Worm (Caenorhabditis elegans) whole organism, early embryonic: ENCODE data around the gene H20J04.6.

Experiments used
- B0310.2 ChIP-seq: sonication (generic microtip); optimal IDR thresholded peaks from 2 replicates; lab custom pipeline; 2016; ENCODE audit warnings: mild to moderate bottlenecking, missing genetic modification characterization, missing compliant biosample characterization
- F13C5.2 ChIP-seq: sonication (generic microtip); optimal IDR thresholded peaks from 2 replicates; lab custom pipeline; 2017; ENCODE audit warnings: mild to moderate bottlenecking, missing genetic modification characterization, inconsistent platforms, missing compliant biosample characterization
- aly-1 ChIP-seq: sonication (generic microtip); optimal IDR thresholded peaks from 2 replicates; lab custom pipeline; 2016; ENCODE audit warnings: missing genetic modification characterization, missing compliant biosample characterization
- ama-1 ChIP-seq: fragments of 150-350 bp; optimal IDR thresholded peaks from 2 replicates; lab custom pipeline; 2014
- ceh-13 ChIP-seq: fragments of 200-800 bp; sonication (Bioruptor generic); optimal IDR thresholded peaks from 2 replicates; lab custom pipeline; 2018; ENCODE audit warnings: mild to moderate bottlenecking, missing genetic modification characterization, missing compliant biosample characterization
- ceh-36 ChIP-seq: sonication (generic microtip); optimal IDR thresholded peaks from 2 replicates; lab custom pipeline; 2016; ENCODE audit warnings: missing genetic modification characterization, inconsistent platforms, missing compliant biosample characterization
- ets-7 ChIP-seq: sonication (generic microtip); optimal IDR thresholded peaks from 2 replicates; lab custom pipeline; 2016; ENCODE audit warnings: missing genotype, missing genetic modification characterization, missing compliant biosample characterization
- flt-1 ChIP-seq: fragments of 200-800 bp; sonication (Bioruptor generic); IDR thresholded peaks from 2 replicates; pipeline ENCODE4 v1.3.6; 2022; ENCODE audit warnings: missing genetic modification characterization, missing compliant biosample characterization
- hmbx-1 ChIP-seq: sonication (generic microtip); optimal IDR thresholded peaks from 2 replicates; lab custom pipeline; 2016; ENCODE audit warnings: mild to moderate bottlenecking, missing genetic modification characterization, missing compliant biosample characterization
- hmg-4 ChIP-seq: fragments of 200-800 bp; sonication (Bioruptor generic); optimal IDR thresholded peaks from 2 replicates; lab custom pipeline; 2018; ENCODE audit warnings: mild to moderate bottlenecking, missing genetic modification characterization, missing compliant biosample characterization
- hnd-1 ChIP-seq: sonication (generic microtip); optimal IDR thresholded peaks from 2 replicates; lab custom pipeline; 2016; ENCODE audit warnings: missing genetic modification characterization, missing compliant biosample characterization
- pes-1 ChIP-seq: fragments of 200-800 bp; sonication (Bioruptor generic); IDR thresholded peaks from 2 replicates; pipeline ENCODE4 v1.3.6; 2022; ENCODE audit warnings: missing genetic modification reagents, missing genetic modification characterization, missing compliant biosample characterization
- scrt-1 ChIP-seq: fragments of 200-800 bp; sonication (Bioruptor generic); IDR thresholded peaks from 2 replicates; pipeline ENCODE4 v1.3.6; 2022; ENCODE audit warnings: missing genetic modification characterization, missing compliant biosample characterization
- sea-1 ChIP-seq: fragments of 200-800 bp; sonication (Bioruptor generic); conservative IDR thresholded peaks from 2 replicates; pipeline ENCODE4 v1.3.6; 2022; ENCODE audit warnings: missing genetic modification characterization, missing compliant biosample characterization
- tbx-11 ChIP-seq: fragments of 200-800 bp; sonication (Bioruptor generic); IDR thresholded peaks from 2 replicates; pipeline ENCODE4 v1.3.6; 2022; ENCODE audit warnings: missing genetic modification characterization, missing compliant biosample characterization
- tbx-37 ChIP-seq: fragments of 200-800 bp; sonication (Bioruptor generic); conservative IDR thresholded peaks from 2 replicates; pipeline ENCODE4 v1.3.6; 2022; ENCODE audit warnings: missing genetic modification reagents, missing genetic modification characterization, missing compliant biosample characterization
- tra-4 ChIP-seq: sonication (generic microtip); optimal IDR thresholded peaks from 2 replicates; lab custom pipeline; 2017; ENCODE audit warnings: missing genetic modification characterization, missing compliant biosample characterization

H20J04.6 gene

DNA sequence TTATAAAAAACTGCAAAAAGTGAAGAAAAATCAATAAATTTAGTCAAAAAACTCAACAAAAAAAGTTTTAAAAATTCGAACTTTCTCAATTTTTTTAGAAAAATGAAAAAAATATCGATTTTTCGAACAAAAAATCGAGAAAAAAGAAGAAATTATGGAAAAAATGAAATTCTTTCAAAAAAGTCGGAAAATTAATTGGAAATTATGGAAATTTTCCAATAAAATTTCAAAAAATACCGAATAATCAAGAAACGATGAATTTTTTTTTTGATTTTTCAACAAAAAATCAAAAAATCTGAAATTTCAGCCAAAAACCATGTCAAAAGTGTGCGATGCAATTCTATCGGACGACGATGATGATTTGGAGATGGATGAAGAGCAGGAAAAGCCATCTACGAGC lies 5.7 kb downstream of the H20J04.6 start, which contains the start of gene H20J04.4:
TSS of gene H20J04.4 (plus strand) at position 301 of the 400 bp plus-strand sequence.
- no peak for TF ChIP-seq hmg-4 (GFP tag; lab: Kevin White, UChicago)
- TF ChIP-seq sea-1: no peak

DNA sequence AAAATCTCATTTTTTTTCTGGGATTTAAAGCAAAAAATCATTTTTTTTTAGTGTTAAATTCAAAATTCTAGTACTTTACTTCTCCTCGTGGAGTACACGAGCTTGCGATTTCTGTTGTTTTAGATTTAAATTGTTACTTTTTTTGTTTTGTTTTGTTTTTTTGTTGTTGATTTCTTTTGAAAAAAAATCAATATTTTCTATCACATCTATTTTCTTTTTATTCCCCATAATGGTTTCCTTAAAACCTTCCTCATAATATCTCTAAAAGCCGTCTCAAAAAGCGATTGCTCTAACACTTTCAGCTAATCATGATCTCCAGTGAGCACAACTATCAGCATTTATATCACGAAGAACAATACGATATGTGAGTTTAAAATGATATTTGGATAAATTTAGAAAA lies 11.4 kb downstream of the H20J04.6 start, which contains the start of gene madf-3:
TSS of gene madf-3 (plus strand) at position 301 of the 400 bp plus-strand sequence.
- TF ChIP-seq ceh-36 (no peak), B0310.2 (no peak)

DNA sequence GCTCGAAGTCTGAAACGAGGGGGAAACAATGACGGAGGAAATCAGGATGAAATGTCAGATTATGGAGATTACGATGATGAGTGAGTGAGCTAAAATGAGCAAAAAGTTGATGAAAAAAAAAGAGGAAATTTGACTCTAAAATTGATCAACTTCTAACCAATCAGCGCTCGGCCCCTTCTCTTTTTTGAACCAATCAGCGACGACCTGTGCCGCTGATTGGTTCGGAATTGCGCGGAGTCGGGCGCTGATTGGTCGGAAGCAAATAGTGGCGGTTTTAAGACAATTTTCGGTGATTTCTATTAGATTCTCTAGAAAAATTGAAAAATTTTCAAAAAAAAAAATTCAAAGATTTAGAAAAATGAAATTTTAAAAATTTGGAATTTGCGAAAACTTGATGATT lies 14.7 kb downstream of the H20J04.6 start:
- no peak for TF ChIP-seq flt-1 (GFP tag; lab: Robert Waterston, UW)

DNA sequence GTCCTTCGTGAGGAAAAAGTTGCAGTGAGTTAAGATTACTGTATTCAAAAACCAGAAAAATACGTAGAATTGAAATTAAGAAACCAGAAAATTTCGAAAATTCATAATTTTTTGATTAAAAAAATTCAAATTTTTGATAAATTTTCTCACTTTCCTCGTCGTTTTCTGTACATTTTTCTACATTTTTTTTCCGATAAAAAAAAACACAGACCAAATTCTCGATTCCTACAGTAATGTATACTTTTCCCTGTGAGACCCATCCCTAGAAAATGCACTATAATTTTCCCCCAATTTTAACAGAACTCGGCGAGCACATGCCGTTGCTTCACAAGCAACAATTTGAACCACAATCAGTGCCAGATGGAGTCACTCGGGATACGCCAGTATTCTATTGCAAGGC lies 16.8 kb downstream of the H20J04.6 start, which contains the start of gene athp-2:
TSS of gene athp-2 (plus strand) at position 301 of the 400 bp plus-strand sequence.
- TF ChIP-seq scrt-1 (GFP tag; lab: Robert Waterston, UW): no peak
- TF ChIP-seq B0310.2: no peak
- no peak for TF ChIP-seq tbx-11 (GFP tag; lab: Robert Waterston, UW)
- no peak for TF ChIP-seq ets-7 (tag; lab: Kevin White, UChicago)
- no peak for TF ChIP-seq sea-1
- no peak for TF ChIP-seq ama-1 (lab: Kevin White, UChicago)
- no peak for TF ChIP-seq F13C5.2
- TF ChIP-seq tra-4 (tag; lab: Kevin White, UChicago): no peak
- no peak for TF ChIP-seq ceh-13 (GFP tag; lab: Kevin White, UChicago)
- no peak for TF ChIP-seq pes-1 (GFP tag; lab: Robert Waterston, UW)

DNA sequence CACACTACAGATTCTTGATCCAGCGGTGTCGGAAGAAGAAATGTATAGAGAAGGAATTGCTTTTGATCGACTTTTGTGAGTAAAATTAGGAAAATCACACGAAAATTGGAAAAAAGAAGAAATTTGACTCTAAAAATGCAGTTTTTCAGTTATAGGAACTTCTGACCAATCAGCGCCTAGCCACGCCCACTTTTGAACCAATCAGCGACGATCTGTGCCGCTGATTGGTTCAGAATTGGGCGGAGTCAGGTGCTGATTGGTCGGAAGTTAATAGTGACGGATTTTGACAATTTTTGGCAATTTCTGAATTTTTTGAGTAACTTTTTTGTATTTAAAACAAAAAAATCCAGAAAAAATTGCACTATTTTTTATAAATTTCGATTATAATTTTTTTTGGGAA lies 18.4 kb downstream of the H20J04.6 start:
- TF ChIP-seq hmg-4 (GFP tag; lab: Kevin White, UChicago): no peak
- TF ChIP-seq tra-4 (tag; lab: Kevin White, UChicago): no peak
- TF ChIP-seq scrt-1 (GFP tag; lab: Robert Waterston, UW): no peak
- no peak for TF ChIP-seq ceh-13 (GFP tag; lab: Kevin White, UChicago)
- no peak for TF ChIP-seq hnd-1 (tag; lab: Kevin White, UChicago)
- TF ChIP-seq hmbx-1 (tag; lab: Kevin White, UChicago): no peak
- no peak for TF ChIP-seq ets-7 (tag; lab: Kevin White, UChicago)
- TF ChIP-seq tbx-11 (GFP tag; lab: Robert Waterston, UW): no peak
- no peak for TF ChIP-seq B0310.2
- TF ChIP-seq ceh-36: no peak
- no peak for TF ChIP-seq sea-1
- no peak for TF ChIP-seq ama-1 (lab: Kevin White, UChicago)
- no peak for TF ChIP-seq aly-1 (tag; lab: Kevin White, UChicago)
- TF ChIP-seq flt-1 (GFP tag; lab: Robert Waterston, UW): no peak
- no peak for TF ChIP-seq pes-1 (GFP tag; lab: Robert Waterston, UW)
- no peak for TF ChIP-seq tbx-37 (GFP tag; lab: Robert Waterston, UW)
- no peak for TF ChIP-seq F13C5.2

DNA sequence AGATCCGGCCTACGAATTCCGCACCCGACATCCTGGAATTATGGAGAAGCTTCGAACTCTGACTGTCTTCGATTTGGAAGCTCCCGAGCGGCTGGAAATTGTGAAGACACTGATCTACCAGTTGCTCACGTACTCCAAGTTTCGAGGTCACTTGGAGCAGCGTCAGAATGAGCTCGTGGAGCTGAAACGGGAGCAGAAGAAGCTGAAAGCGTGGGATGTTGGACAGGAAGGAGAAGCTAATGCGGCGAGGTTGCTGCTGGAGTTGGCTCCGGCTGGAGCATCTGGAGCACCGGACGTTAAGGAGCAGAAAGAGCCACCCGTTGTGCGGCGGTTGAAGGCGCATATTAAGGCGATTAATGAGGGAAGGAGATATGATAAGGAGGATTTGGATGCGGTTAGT lies 21.3 kb downstream of the H20J04.6 start:
- no peak for TF ChIP-seq pes-1 (GFP tag; lab: Robert Waterston, UW)
- no peak for TF ChIP-seq ama-1 (lab: Kevin White, UChicago)
- TF ChIP-seq tbx-11 (GFP tag; lab: Robert Waterston, UW): no peak
- TF ChIP-seq flt-1 (GFP tag; lab: Robert Waterston, UW): no peak
- no peak for TF ChIP-seq hnd-1 (tag; lab: Kevin White, UChicago)
- TF ChIP-seq ceh-36: no peak
- no peak for TF ChIP-seq ceh-13 (GFP tag; lab: Kevin White, UChicago)
- TF ChIP-seq F13C5.2: no peak
- no peak for TF ChIP-seq scrt-1 (GFP tag; lab: Robert Waterston, UW)
- TF ChIP-seq aly-1 (tag; lab: Kevin White, UChicago): no peak
- no peak for TF ChIP-seq tra-4 (tag; lab: Kevin White, UChicago)
- TF ChIP-seq hmg-4 (GFP tag; lab: Kevin White, UChicago): no peak
- no peak for TF ChIP-seq hmbx-1 (tag; lab: Kevin White, UChicago)
- TF ChIP-seq B0310.2: no peak

DNA sequence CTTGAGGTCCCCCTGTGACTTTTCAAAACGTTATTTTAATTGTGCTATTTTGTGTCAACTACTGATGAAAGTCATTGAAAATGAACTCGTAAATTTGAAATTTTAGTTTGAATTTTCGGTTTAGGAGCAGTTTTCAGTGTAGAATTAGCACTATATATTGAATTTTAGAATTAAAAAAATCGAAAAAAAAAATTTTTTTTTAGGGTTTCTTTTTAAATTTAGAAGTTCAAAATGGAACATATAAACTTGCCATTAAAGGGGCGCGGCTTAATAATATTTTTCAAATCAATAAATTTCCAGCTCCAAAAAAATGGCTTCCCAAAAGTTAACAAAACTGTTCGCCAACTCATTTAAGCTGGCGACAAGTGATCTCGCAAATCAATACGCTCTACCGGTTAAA lies 27.8 kb downstream of the H20J04.6 start, which contains the start of gene H20J04.9:
TSS of gene H20J04.9 (plus strand) at position 301 of the 400 bp plus-strand sequence.
- no peak for TF ChIP-seq F13C5.2
- TF ChIP-seq sea-1: no peak
- TF ChIP-seq scrt-1 (GFP tag; lab: Robert Waterston, UW): no peak
- no peak for TF ChIP-seq hmbx-1 (tag; lab: Kevin White, UChicago)
- TF ChIP-seq B0310.2: no peak
- no peak for TF ChIP-seq tbx-11 (GFP tag; lab: Robert Waterston, UW)
- TF ChIP-seq hnd-1 (tag; lab: Kevin White, UChicago): no peak
- no peak for TF ChIP-seq flt-1 (GFP tag; lab: Robert Waterston, UW)
- TF ChIP-seq tra-4 (tag; lab: Kevin White, UChicago): no peak
- no peak for TF ChIP-seq ceh-13 (GFP tag; lab: Kevin White, UChicago)
- TF ChIP-seq aly-1 (tag; lab: Kevin White, UChicago): no peak
- no peak for TF ChIP-seq hmg-4 (GFP tag; lab: Kevin White, UChicago)
- no peak for TF ChIP-seq ets-7 (tag; lab: Kevin White, UChicago)
- TF ChIP-seq tbx-37 (GFP tag; lab: Robert Waterston, UW): no peak
- TF ChIP-seq pes-1 (GFP tag; lab: Robert Waterston, UW): no peak

DNA sequence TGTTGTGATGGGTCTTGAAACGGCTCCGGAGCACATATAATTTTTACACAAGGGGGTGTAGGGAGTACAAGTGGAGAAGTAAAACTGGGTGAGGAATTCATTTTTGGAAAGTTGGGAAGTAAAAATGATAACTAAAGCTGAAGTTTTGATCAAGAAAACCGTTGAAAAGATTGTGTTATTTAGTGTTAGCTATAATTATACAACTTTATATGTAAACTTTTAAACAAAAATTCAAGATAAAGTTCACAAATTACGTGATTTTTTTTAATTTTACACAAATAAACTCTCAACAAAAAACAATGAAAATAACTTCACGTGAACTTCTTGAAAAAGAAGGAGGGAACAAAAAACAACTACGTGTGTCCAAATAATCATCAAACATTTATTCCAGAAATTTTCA lies 32.2 kb downstream of the H20J04.6 start, which contains the start of the genes H20J04.7 and H20J04.1:
TSS of gene H20J04.7 (minus strand) at position 101 of the 400 bp plus-strand sequence.
TSS of gene H20J04.1 (plus strand) at position 397 of the 400 bp plus-strand sequence.
- TF ChIP-seq ets-7 (tag; lab: Kevin White, UChicago) (no peak), sea-1 (no peak), aly-1 (tag; lab: Kevin White, UChicago) (no peak), scrt-1 (GFP tag; lab: Robert Waterston, UW) (no peak), hmg-4 (GFP tag; lab: Kevin White, UChicago) (no peak), hmbx-1 (tag; lab: Kevin White, UChicago) (no peak), F13C5.2 (no peak), hnd-1 (tag; lab: Kevin White, UChicago) (no peak), tra-4 (tag; lab: Kevin White, UChicago) (no peak), tbx-11 (GFP tag; lab: Robert Waterston, UW) (no peak), flt-1 (GFP tag; lab: Robert Waterston, UW) (no peak), B0310.2 (no peak), tbx-37 (GFP tag; lab: Robert Waterston, UW) (no peak), pes-1 (GFP tag; lab: Robert Waterston, UW) (no peak), ceh-13 (GFP tag; lab: Kevin White, UChicago) (no peak)
